Worm (Caenorhabditis elegans) whole organism, midembryonic: ENCODE data around the gene vps-39.

Experiments
- T22C8.4 ChIP-seq: fragments of 200-800 bp; sonication (Bioruptor generic); IDR thresholded peaks from 2 replicates; pipeline ENCODE4 v1.3.6; 2022; ENCODE audit warnings: missing genetic modification characterization, missing compliant biosample characterization
- cog-1 ChIP-seq: sonication (generic microtip); optimal IDR thresholded peaks from 2 replicates; lab custom pipeline; 2016; ENCODE audit warnings: missing genetic modification characterization, missing compliant biosample characterization
- flt-1 ChIP-seq: fragments of 200-800 bp; sonication (Bioruptor generic); IDR thresholded peaks from 2 replicates; pipeline ENCODE4 v1.3.6; 2022; ENCODE audit warnings: missing genetic modification characterization, missing compliant biosample characterization
- klf-2 ChIP-seq: fragments of 200-800 bp; sonication (Bioruptor generic); conservative IDR thresholded peaks from 2 replicates; pipeline ENCODE4 v1.3.6; 2022; ENCODE audit warnings: missing genetic modification reagents, missing genetic modification characterization, missing compliant biosample characterization
- med-1 ChIP-seq: sonication (generic microtip); optimal IDR thresholded peaks from 2 replicates; lab custom pipeline; 2017; ENCODE audit warnings: missing genetic modification characterization, mild to moderate bottlenecking, missing compliant biosample characterization, antibody characterized with exemption, missing genetic modification reagents; ENCODE audit not compliant: insufficient read depth
- ref-1 ChIP-seq: fragments of 200-800 bp; sonication (Bioruptor generic); conservative IDR thresholded peaks from 2 replicates; pipeline ENCODE4 v1.3.6; 2022; ENCODE audit warnings: missing genetic modification reagents, missing genetic modification characterization, missing compliant biosample characterization
- tab-1 ChIP-seq: fragments of 200-800 bp; sonication (Bioruptor generic); IDR thresholded peaks from 2 replicates; pipeline ENCODE4 v1.3.6; 2022; ENCODE audit warnings: missing genetic modification characterization, missing compliant biosample characterization
- ztf-23 ChIP-seq: fragments of 200-800 bp; sonication (Bioruptor generic); IDR thresholded peaks from 2 replicates; pipeline ENCODE4 v1.3.6; 2022; ENCODE audit warnings: missing genetic modification reagents, missing genetic modification characterization, missing compliant biosample characterization
- ztf-29 ChIP-seq: fragments of 200-800 bp; sonication (Bioruptor generic); IDR thresholded peaks from 2 replicates; pipeline ENCODE4 v1.3.6; 2022; ENCODE audit warnings: missing genetic modification reagents, missing genetic modification characterization, missing compliant biosample characterization

- TF ChIP-seq ztf-23 (GFP tag; lab: Robert Waterston, UW) (no peak), cog-1 (tag; lab: Kevin White, UChicago) (no peak), flt-1 (0 out of 2 replicates have a peak, but pooled peaks have one; percentile 4), ref-1 (GFP tag; lab: Robert Waterston, UW) (no peak), ztf-29 (GFP tag; lab: Robert Waterston, UW) (no peak), med-1 (GFP tag; lab: Kevin White, UChicago) (no peak), tab-1 (GFP tag; lab: Robert Waterston, UW) (no peak), T22C8.4 (GFP tag; lab: Robert Waterston, UW) (no peak), klf-2 (GFP tag; lab: Robert Waterston, UW) (no peak)
Observed at ce11 chrV:14006819-14007218, 31.4 kb downstream of the vps-39 start.
